Worm (Caenorhabditis elegans): ENCODE data around the gene F47B8.4.

ce11 chrV:14358577-14358976 is 34.1 kb upstream of the F47B8.4 start, which contains the start of gene Y49A3A.4:
- TF ChIP-seq ama-1 (optimal IDR thresholded peaks at IDR 0.05) (no peak), F13C5.2 (tag; optimal IDR thresholded peaks at IDR 0.05) (no peak), aly-1 (tag; optimal IDR thresholded peaks at IDR 0.05) (no peak), ets-7 (tag; optimal IDR thresholded peaks at IDR 0.05) (no peak), scrt-1 (GFP tag; IDR thresholded peaks at IDR 0.05) (no peak)
